Worm (Caenorhabditis elegans): ENCODE data around the gene sdpn-1.

- no peak for TF ChIP-seq aly-2 (tag; optimal IDR thresholded peaks at IDR 0.05)
- TF ChIP-seq nhr-23 (tag; optimal IDR thresholded peaks at IDR 0.05), result no peak
- no peak for TF ChIP-seq egl-27 (tag; optimal IDR thresholded peaks at IDR 0.05)
- TF ChIP-seq jun-1 (tag; optimal IDR thresholded peaks at IDR 0.05), result peak; percentile 35
- TF ChIP-seq skn-1 (tag; optimal IDR thresholded peaks at IDR 0.05), result peak; percentile 19
- TF ChIP-seq elt-1 (tag; optimal IDR thresholded peaks at IDR 0.05), result no peak
- no peak for TF ChIP-seq nhr-11 (tag; optimal IDR thresholded peaks at IDR 0.05)
- TF ChIP-seq mdl-1 (tag; optimal IDR thresholded peaks at IDR 0.05), result no peak
- TF ChIP-seq snpc-4 (tag; optimal IDR thresholded peaks at IDR 0.05), result no peak
- TF ChIP-seq ztf-11 (tag; optimal IDR thresholded peaks at IDR 0.05), result no peak
- TF ChIP-seq pqm-1 (tag; optimal IDR thresholded peaks at IDR 0.05), result peak; percentile 43
These were observed 16.5 kb upstream of the sdpn-1 start, which contains the start of gene unk-1 for ce11 chrX:8014407-8015003.

All from whole organism, L3 larva.